Fruit fly (Drosophila melanogaster): ENCODE measurements around the gene TwdlY.

Gene TwdlY

dm6 chrX:16690499-16690898 is 44.2 kb upstream of the TwdlY start (continued):
- TF ChIP-seq CG14441 (GFP tag; IDR thresholded peaks at IDR 0.05) (peak; percentile 54), dysf (GFP tag; IDR thresholded peaks at IDR 0.05) (peak; percentile 53; the same call in 2 of the 3 replicates), hkb (optimal IDR thresholded peaks at IDR 0.05) (no peak), hkb (GFP tag; IDR thresholded peaks at IDR 0.05) (0 out of 2 replicates have a peak, but pooled peaks have one; percentile 9), CG10543 (GFP tag; optimal IDR thresholded peaks at IDR 0.05) (peak; percentile 21), CG9215 (GFP tag; IDR thresholded peaks at IDR 0.05) (no peak), Deaf1 (tag; optimal IDR thresholded peaks at IDR 0.05) (no peak), cas (GFP tag; IDR thresholded peaks at IDR 0.05) (no peak), nmo (GFP tag; optimal IDR thresholded peaks at IDR 0.05) (peak; percentile 19), ken (GFP tag; IDR thresholded peaks at IDR 0.05) (peak; percentile 58; the same call in 1 of the 3 replicates), sob (GFP tag; IDR thresholded peaks at IDR 0.05) (no peak), CG2678 (tag; optimal IDR thresholded peaks at IDR 0.05) (peak; percentile 23), mirr (GFP tag; optimal IDR thresholded peaks at IDR 0.05) (no peak), CG17568 (GFP tag; optimal IDR thresholded peaks at IDR 0.05) (no peak), CG31441 (GFP tag; IDR thresholded peaks at IDR 0.05) (peak; percentile 13; the same call in 1 of the 2 replicates), gsb (GFP tag; IDR thresholded peaks at IDR 0.05) (no peak), Gsc (GFP tag; IDR thresholded peaks at IDR 0.05) (0 out of 2 replicates have a peak, but pooled peaks have one; percentile 19), slp2 (GFP tag; optimal IDR thresholded peaks at IDR 0.05) (no peak), Hr39 (optimal IDR thresholded peaks at IDR 0.05) (no peak), Ptx1 (GFP tag; IDR thresholded peaks at IDR 0.05) (peak; percentile 42), en (GFP tag; optimal IDR thresholded peaks at IDR 0.05) (no peak), CG15269 (tag; optimal IDR thresholded peaks at IDR 0.05) (peak; percentile 14), CG33557 (GFP tag; optimal IDR thresholded peaks at IDR 0.05) (no peak), nerfin-1 (tag; optimal IDR thresholded peaks at IDR 0.05) (peak; percentile 11), CG34376 (GFP tag; optimal IDR thresholded peaks at IDR 0.05) (no peak), Doc2 (GFP tag; IDR thresholded peaks at IDR 0.05) (no peak), CG13775 (GFP tag; optimal IDR thresholded peaks at IDR 0.05) (no peak), so (GFP tag; IDR thresholded peaks at IDR 0.05) (0 out of 3 replicates have a peak, but pooled peaks have one; percentile 38), Camta (GFP tag; optimal IDR thresholded peaks at IDR 0.05) (no peak), Oli (tag; optimal IDR thresholded peaks at IDR 0.05) (peak; percentile 28), CG8089 (GFP tag; optimal IDR thresholded peaks at IDR 0.05) (peak; percentile 7), CG32772 (GFP tag; IDR thresholded peaks at IDR 0.05) (peak; percentile 38; the same call in 1 of the 2 replicates), CG11398 (GFP tag; optimal IDR thresholded peaks at IDR 0.05) (no peak), CG7839 (tag; optimal IDR thresholded peaks at IDR 0.05) (peak; percentile 45), Atf-2 (GFP tag; optimal IDR thresholded peaks at IDR 0.05) (no peak), pan (optimal IDR thresholded peaks at IDR 0.05) (no peak), pan (GFP tag; optimal IDR thresholded peaks at IDR 0.05 in 1 of 2, IDR thresholded peaks at IDR 0.05 in 1 of 2) (peak in 1 of 2 experiments; percentile 21), ash1 (GFP tag; optimal IDR thresholded peaks at IDR 0.05) (no peak), Bteb2 (GFP tag; optimal IDR thresholded peaks at IDR 0.05) (no peak), CG6272 (GFP tag; IDR thresholded peaks at IDR 0.05) (no peak), Drgx (GFP tag; IDR thresholded peaks at IDR 0.05) (peak; percentile 55; the same call in 1 of the 2 replicates), CG2889 (GFP tag; IDR thresholded peaks at IDR 0.05) (no peak), CG13424 (tag; optimal IDR thresholded peaks at IDR 0.05) (peak; percentile 25), ap (GFP tag; IDR thresholded peaks at IDR 0.05) (0 out of 2 replicates have a peak, but pooled peaks have one; percentile 3), CG17359 (tag; optimal IDR thresholded peaks at IDR 0.05) (peak; percentile 42), crp (GFP tag; optimal IDR thresholded peaks at IDR 0.05) (no peak), eyg (GFP tag; optimal IDR thresholded peaks at IDR 0.05) (no peak), ranshi (GFP tag; IDR thresholded peaks at IDR 0.05) (0 out of 2 replicates have a peak, but pooled peaks have one; percentile 17), CG5180 (GFP tag; optimal IDR thresholded peaks at IDR 0.05) (no peak), NfI (GFP tag; optimal IDR thresholded peaks at IDR 0.05) (no peak), sc (optimal IDR thresholded peaks at IDR 0.05) (no peak), sc (GFP tag; optimal IDR thresholded peaks at IDR 0.05) (no peak)

Data from whole organism, embryonic.